Fruit fly (Drosophila melanogaster) whole organism, embryonic: ENCODE measurements around the gene kraken.

ENCODE experiments used
- Aef1 ChIP-seq: fragments of 200-800 bp; sonication (Bioruptor generic); IDR thresholded peaks from 3 replicates; pipeline ENCODE4 v1.3.6; 2022; ENCODE audit warnings: missing biosample characterization, missing genetic modification characterization
- Atf-2 ChIP-seq: fragments of 200-800 bp; sonication (Bioruptor generic); optimal IDR thresholded peaks from 2 replicates; lab custom pipeline; 2016; ENCODE audit warnings: missing biosample characterization, missing genetic modification characterization
- CG1024 ChIP-seq: fragments of 200-800 bp; sonication (Bioruptor generic); IDR thresholded peaks from 2 replicates; pipeline ENCODE4 v1.3.6; 2022; ENCODE audit warnings: missing biosample characterization, missing genetic modification characterization
- CG12236 ChIP-seq: fragments of 200-800 bp; sonication (Bioruptor generic); optimal IDR thresholded peaks from 2 replicates; lab custom pipeline; 2016; ENCODE audit warnings: missing biosample characterization, missing genetic modification characterization
- CG14014 ChIP-seq: fragments of 200-800 bp; sonication (Bioruptor generic); IDR thresholded peaks from 2 replicates; pipeline ENCODE4 v1.3.6; 2022; ENCODE audit warnings: missing biosample characterization, missing genetic modification characterization
- CG14667 ChIP-seq: fragments of 200-800 bp; sonication (Bioruptor generic); IDR thresholded peaks from 2 replicates; pipeline ENCODE4 v1.3.6; 2022; ENCODE audit warnings: missing biosample characterization, missing genetic modification characterization
- CG15011 ChIP-seq: fragments of 200-800 bp; sonication (Bioruptor generic); optimal IDR thresholded peaks from 3 replicates; lab custom pipeline; 2018; ENCODE audit warnings: missing biosample characterization, mild to moderate bottlenecking, missing genetic modification characterization
- CG15479 ChIP-seq: fragments of 200-800 bp; sonication (Bioruptor generic); optimal IDR thresholded peaks from 3 replicates; lab custom pipeline; 2019; ENCODE audit warnings: missing biosample characterization, mild to moderate bottlenecking, missing genetic modification characterization, moderate library complexity
- CG15514 ChIP-seq: fragments of 200-800 bp; sonication (Bioruptor generic); optimal IDR thresholded peaks from 3 replicates; lab custom pipeline; 2017; ENCODE audit warnings: missing biosample characterization, missing genetic modification characterization, mild to moderate bottlenecking, moderate library complexity, missing genetic modification reagents
- CG15601 ChIP-seq: fragments of 200-800 bp; sonication (Bioruptor generic); optimal IDR thresholded peaks from 3 replicates; lab custom pipeline; 2019; ENCODE audit warnings: missing biosample characterization, mild to moderate bottlenecking, missing genetic modification characterization, moderate library complexity
- CG17359 ChIP-seq: fragments of 200-800 bp; sonication (Bioruptor generic); optimal IDR thresholded peaks from 3 replicates; lab custom pipeline; 2018; ENCODE audit warnings: missing biosample characterization, mild to moderate bottlenecking, missing genetic modification characterization, moderate library complexity
- CG18476 ChIP-seq: fragments of 200-800 bp; sonication (Bioruptor generic); optimal IDR thresholded peaks from 2 replicates; lab custom pipeline; 2016; ENCODE audit warnings: missing biosample characterization, mild to moderate bottlenecking, missing genetic modification characterization
- CG30431 ChIP-seq: fragments of 200-800 bp; sonication (Bioruptor generic); optimal IDR thresholded peaks from 2 replicates; lab custom pipeline; 2017; ENCODE audit warnings: missing biosample characterization, missing genetic modification characterization
- CG3407 ChIP-seq: fragments of 200-800 bp; sonication (Bioruptor generic); optimal IDR thresholded peaks from 2 replicates; lab custom pipeline; 2018; ENCODE audit warnings: missing biosample characterization, mild to moderate bottlenecking, missing genetic modification characterization
- CG7928 ChIP-seq: fragments of 200-800 bp; sonication (Bioruptor generic); optimal IDR thresholded peaks from 2 replicates; lab custom pipeline; 2017; ENCODE audit warnings: missing biosample characterization, mild to moderate bottlenecking, missing genetic modification characterization
- CG9876 ChIP-seq: fragments of 200-800 bp; sonication (Bioruptor generic); optimal IDR thresholded peaks from 2 replicates; lab custom pipeline; 2016; ENCODE audit warnings: missing biosample characterization, missing genetic modification characterization
- CrebB ChIP-seq: fragments of 200-800 bp; sonication (Bioruptor generic); optimal IDR thresholded peaks from 3 replicates; lab custom pipeline; 2018; ENCODE audit warnings: missing biosample characterization, mild to moderate bottlenecking, missing genetic modification characterization
- Eip74EF ChIP-seq, 2 experiments: fragments of 200-800 bp in 1 of 2; fragments of >200 bp in 1 of 2; sonication (Bioruptor generic) in 1 of 2; optimal IDR thresholded peaks; 2 replicates each; lab custom pipeline; 2017 to 2019; ENCODE audit warnings: missing biosample characterization in 2 of 2, missing genetic modification characterization in 2 of 2, mild to moderate bottlenecking in 1 of 2, moderate library complexity in 1 of 2
- Fer2 ChIP-seq: fragments of 200-800 bp; sonication (Bioruptor generic); optimal IDR thresholded peaks from 2 replicates; lab custom pipeline; 2018; ENCODE audit warnings: missing biosample characterization, mild to moderate bottlenecking, missing genetic modification characterization, moderate library complexity
- Gsc ChIP-seq: fragments of 200-800 bp; sonication (Bioruptor generic); IDR thresholded peaks from 2 replicates; pipeline ENCODE4 v1.3.6; 2022; ENCODE audit warnings: missing biosample characterization, missing genetic modification characterization
- Hand ChIP-seq: fragments of 200-800 bp; sonication (Bioruptor generic); optimal IDR thresholded peaks from 2 replicates; lab custom pipeline; 2017; ENCODE audit warnings: mild to moderate bottlenecking, missing biosample characterization, missing genetic modification reagents, missing genetic modification characterization
- Hr78 ChIP-seq, 2 experiments: fragments of 200-800 bp in 1 of 2; fragments of >200 bp in 1 of 2; sonication (Bioruptor generic) in 1 of 2; optimal IDR thresholded peaks; 2 replicates each; lab custom pipeline; 2017 to 2019; ENCODE audit warnings: missing biosample characterization in 2 of 2, missing genetic modification characterization in 2 of 2, mild to moderate bottlenecking in 1 of 2, moderate library complexity in 1 of 2
- Lim3 ChIP-seq: fragments of 200-800 bp; sonication (Bioruptor generic); IDR thresholded peaks from 2 replicates; pipeline ENCODE4 v1.3.6; 2022; ENCODE audit warnings: missing biosample characterization, missing genetic modification characterization
- Lpt ChIP-seq: fragments of >200 bp; optimal IDR thresholded peaks from 2 replicates; lab custom pipeline; 2018; ENCODE audit warnings: missing biosample characterization, missing genetic modification characterization
- Mes4 ChIP-seq: fragments of 200-800 bp; sonication (Bioruptor generic); optimal IDR thresholded peaks from 2 replicates; lab custom pipeline; 2016; ENCODE audit warnings: missing biosample characterization, missing genetic modification characterization
- Myb ChIP-seq: fragments of 200-800 bp; sonication (Bioruptor generic); optimal IDR thresholded peaks from 2 replicates; lab custom pipeline; 2016; ENCODE audit warnings: missing biosample characterization, missing genetic modification characterization
- Neu2 ChIP-seq: fragments of 200-800 bp; sonication (Bioruptor generic); optimal IDR thresholded peaks from 3 replicates; lab custom pipeline; 2016; ENCODE audit warnings: missing biosample characterization, missing genetic modification characterization, borderline replicate concordance
- Nf-YC ChIP-seq: fragments of 200-800 bp; optimal IDR thresholded peaks from 3 replicates; lab custom pipeline; 2019; ENCODE audit warnings: missing biosample characterization, mild to moderate bottlenecking, missing genetic modification characterization, moderate library complexity
- Ptx1 ChIP-seq: fragments of 200-800 bp; sonication (Bioruptor generic); IDR thresholded peaks from 2 replicates; pipeline ENCODE4 v1.3.6; 2022; ENCODE audit warnings: missing biosample characterization, missing genetic modification characterization
- Tbp ChIP-seq: fragments of >200 bp; optimal IDR thresholded peaks from 2 replicates; lab custom pipeline; 2018; ENCODE audit warnings: missing biosample characterization, missing genetic modification characterization
- Xrp1 ChIP-seq: fragments of 200-800 bp; sonication (Bioruptor generic); IDR thresholded peaks from 2 replicates; pipeline ENCODE4 v1.3.6; 2022; ENCODE audit warnings: missing biosample characterization, missing genetic modification characterization
- amos ChIP-seq: fragments of 200-800 bp; sonication (Bioruptor generic); IDR thresholded peaks from 2 replicates; pipeline ENCODE4 v1.3.6; 2022; ENCODE audit warnings: missing biosample characterization, missing genetic modification characterization; ENCODE audit not compliant: partially characterized antibody
- chn ChIP-seq: fragments of 200-800 bp; sonication (Bioruptor generic); optimal IDR thresholded peaks from 2 replicates; lab custom pipeline; 2016; ENCODE audit warnings: missing biosample characterization, missing genetic modification characterization
- dan ChIP-seq: fragments of 200-800 bp; sonication (Bioruptor generic); IDR thresholded peaks from 2 replicates; pipeline ENCODE4 v1.3.6; 2022; ENCODE audit warnings: missing biosample characterization, missing genetic modification characterization
- fd64A ChIP-seq: fragments of 200-800 bp; sonication (Bioruptor generic); optimal IDR thresholded peaks from 3 replicates; lab custom pipeline; 2018; ENCODE audit warnings: missing biosample characterization, mild to moderate bottlenecking, missing genetic modification characterization
- fru ChIP-seq: fragments of >200 bp; optimal IDR thresholded peaks from 2 replicates; lab custom pipeline; 2017
- gt ChIP-seq: fragments of 200-800 bp; sonication (Bioruptor generic); IDR thresholded peaks from 2 replicates; pipeline ENCODE4 v1.3.6; 2022; ENCODE audit warnings: missing biosample characterization, missing genetic modification characterization
- hbn ChIP-seq: fragments of 200-800 bp; sonication (Bioruptor generic); IDR thresholded peaks from 2 replicates; pipeline ENCODE4 v1.3.6; 2022; ENCODE audit warnings: missing biosample characterization, missing genetic modification characterization; ENCODE audit not compliant: partially characterized antibody
- insv ChIP-seq, 2 experiments: fragments of 200-800 bp; sonication (Bioruptor generic); optimal IDR thresholded peaks; 3 replicates each; lab custom pipeline; 2016 to 2018; ENCODE audit warnings: missing biosample characterization in 2 of 2, missing genetic modification characterization in 2 of 2
- jing ChIP-seq: fragments of 200-800 bp; sonication (Bioruptor generic); optimal IDR thresholded peaks from 2 replicates; lab custom pipeline; 2018; ENCODE audit warnings: missing biosample characterization, mild to moderate bottlenecking, missing genetic modification characterization
- ken ChIP-seq: fragments of 200-800 bp; sonication (Bioruptor generic); IDR thresholded peaks from 3 replicates; pipeline ENCODE4 v1.3.6; 2022; ENCODE audit warnings: missing biosample characterization, missing genetic modification characterization
- lola ChIP-seq, 3 experiments: fragments of >200 bp in 2 of 3; fragments of 200-800 bp in 1 of 3; sonication (Bioruptor generic) in 1 of 3; optimal IDR thresholded peaks; 2 replicates each; lab custom pipeline; 2017 to 2019; ENCODE audit warnings: missing biosample characterization in 3 of 3, missing genetic modification characterization in 3 of 3, mild to moderate bottlenecking in 1 of 3, moderate library complexity in 1 of 3
- pho ChIP-seq: fragments of 200-800 bp; sonication (Bioruptor generic); optimal IDR thresholded peaks from 2 replicates; lab custom pipeline; 2016; ENCODE audit warnings: missing biosample characterization, missing genetic modification characterization
- rib ChIP-seq: fragments of 200-800 bp; sonication (Bioruptor generic); IDR thresholded peaks from 2 replicates; pipeline ENCODE4 v1.3.6; 2022; ENCODE audit warnings: missing biosample characterization, missing genetic modification characterization
- schlank ChIP-seq: fragments of 200-800 bp; sonication (Bioruptor generic); optimal IDR thresholded peaks from 2 replicates; lab custom pipeline; 2018; ENCODE audit warnings: missing biosample characterization, mild to moderate bottlenecking, missing genetic modification characterization
- sima ChIP-seq: fragments of 200-800 bp; sonication (Bioruptor generic); optimal IDR thresholded peaks from 2 replicates; lab custom pipeline; 2016; ENCODE audit warnings: missing biosample characterization, missing genetic modification characterization
- sna ChIP-seq: fragments of 200-800 bp; sonication (Bioruptor generic); IDR thresholded peaks from 2 replicates; pipeline ENCODE4 v1.3.6; 2022; ENCODE audit warnings: missing biosample characterization, missing genetic modification characterization; ENCODE audit not compliant: partially characterized antibody
- ttk ChIP-seq: fragments of 200-800 bp; sonication (Bioruptor generic); IDR thresholded peaks from 2 replicates; pipeline ENCODE4 v2.1.2; 2022; ENCODE audit warnings: missing biosample characterization, missing genetic modification characterization
- wor ChIP-seq: fragments of 200-800 bp; sonication (Bioruptor generic); IDR thresholded peaks from 2 replicates; pipeline ENCODE4 v1.3.6; 2022; ENCODE audit warnings: missing biosample characterization, missing genetic modification characterization

Gene kraken

DNA sequence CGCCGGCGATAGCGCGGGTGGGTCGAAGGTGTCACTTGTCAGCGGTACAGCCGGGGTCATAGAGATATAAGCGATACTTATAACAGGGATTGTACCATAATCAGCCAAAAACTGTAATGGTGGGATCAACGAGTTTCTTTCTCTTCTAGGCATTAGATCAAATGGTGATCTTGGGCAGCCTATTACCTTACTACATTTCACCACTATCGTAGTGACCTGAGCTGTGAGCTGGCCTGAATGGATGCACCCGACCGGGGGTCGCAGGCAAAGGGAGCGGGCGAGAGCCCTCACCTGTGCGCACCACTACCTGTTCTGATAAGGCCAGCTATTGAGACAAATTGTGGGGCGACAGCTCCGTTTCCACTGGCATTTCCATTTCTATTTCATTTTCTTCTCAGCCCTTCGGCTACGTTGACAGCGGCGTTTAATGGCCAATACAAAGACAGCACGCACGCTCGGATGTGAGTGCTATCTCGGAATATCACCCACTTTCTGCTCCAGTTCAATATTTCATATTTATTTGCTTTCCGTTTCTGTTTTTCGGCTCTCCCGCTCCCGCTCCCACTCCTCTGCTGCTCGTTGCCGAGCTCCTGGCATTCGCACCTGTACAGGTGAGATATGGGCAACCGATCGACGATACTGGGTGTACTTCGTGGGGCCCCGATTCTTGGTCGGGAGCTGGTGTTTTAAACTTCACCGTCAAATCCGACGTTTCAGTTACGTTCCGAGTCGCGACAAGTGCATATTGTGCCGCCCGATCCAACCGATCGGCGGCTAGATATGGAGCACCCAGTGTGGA, 4.3 kb downstream of the kraken start (continued):
- TF ChIP-seq fru (lab: Kevin White, UChicago) (no peak), Fer2 (tag; lab: Kevin White, UChicago) (no peak), Hr78 (GFP tag; optimal IDR thresholded peaks at IDR 0.05; lab: Kevin White, UChicago) (peak in 1 of 2 experiments; percentile 99), CG7928 (GFP tag; lab: Kevin White, UChicago) (no peak), Myb (GFP tag; lab: Kevin White, UChicago) (peak; percentile 50), pho (no peak), gt (GFP tag; lab: Robert Waterston, UW) (peak; percentile 68), sna (GFP tag; lab: Robert Waterston, UW) (no peak), CG17359 (tag; lab: Kevin White, UChicago) (peak; percentile 89), CG9876 (GFP tag; lab: Kevin White, UChicago) (peak; percentile 24), CG30431 (GFP tag; lab: Kevin White, UChicago) (peak; percentile 81), CG14667 (GFP tag; lab: Robert Waterston, UW) (peak; percentile 74), wor (GFP tag; lab: Robert Waterston, UW) (peak; percentile 83), sima (GFP tag; lab: Kevin White, UChicago) (no peak), fd64A (peak; percentile 55), Mes4 (peak; percentile 24), CrebB (tag; lab: Kevin White, UChicago) (peak; percentile 41), ken (GFP tag; lab: Robert Waterston, UW) (peak; percentile 89), lola (GFP tag; optimal IDR thresholded peaks at IDR 0.05; lab: Kevin White, UChicago) (peak in 1 of 3 experiments; percentile 75), schlank (tag; lab: Kevin White, UChicago) (no peak), CG1024 (GFP tag; lab: Robert Waterston, UW) (peak; percentile 71), chn (GFP tag; lab: Kevin White, UChicago) (peak; percentile 64), CG3407 (GFP tag; lab: Kevin White, UChicago) (peak; percentile 71), Tbp (GFP tag; lab: Kevin White, UChicago) (no peak), amos (GFP tag; lab: Robert Waterston, UW) (no peak), CG15479 (no peak), jing (GFP tag; lab: Kevin White, UChicago) (peak; percentile 82), ttk (GFP tag; lab: Robert Waterston, UW) (peak; percentile 87), Hand (GFP tag; lab: Kevin White, UChicago) (no peak), CG12236 (GFP tag; lab: Kevin White, UChicago) (peak; percentile 12), CG18476 (GFP tag; lab: Kevin White, UChicago) (peak; percentile 68), Atf-2 (GFP tag; lab: Kevin White, UChicago) (peak; percentile 41), Eip74EF (GFP tag; optimal IDR thresholded peaks at IDR 0.05; lab: Kevin White, UChicago) (peak in 1 of 2 experiments; percentile 77), hbn (GFP tag; lab: Robert Waterston, UW) (no peak), rib (GFP tag; lab: Robert Waterston, UW) (peak; percentile 27; the same call in 1 of the 2 replicates), Aef1 (GFP tag; lab: Robert Waterston, UW) (peak; percentile 66), Xrp1 (GFP tag; lab: Robert Waterston, UW) (peak; percentile 93), Lim3 (GFP tag; lab: Robert Waterston, UW) (peak; percentile 36; the same call in 1 of the 2 replicates), Lpt (GFP tag; lab: Kevin White, UChicago) (no peak), Neu2 (GFP tag; lab: Kevin White, UChicago) (no peak), dan (GFP tag; lab: Robert Waterston, UW) (no peak), Nf-YC (peak; percentile 23), CG15011 (peak; percentile 60), CG15601 (tag; lab: Kevin White, UChicago) (peak; percentile 79), Ptx1 (GFP tag; lab: Robert Waterston, UW) (peak; percentile 82), CG15514 (GFP tag; lab: Kevin White, UChicago) (peak; percentile 23), Gsc (GFP tag; lab: Robert Waterston, UW) (peak; percentile 71), insv (GFP tag; optimal IDR thresholded peaks at IDR 0.05; lab: Kevin White, UChicago) (no peak), CG14014 (GFP tag; lab: Robert Waterston, UW) (peak; percentile 76)
